Fruit fly (Drosophila melanogaster) whole organism, pupa: ENCODE measurements around the gene Strump.

Source experiments
- CG10348 ChIP-seq: fragments of 200-800 bp; sonication (Bioruptor generic); IDR thresholded peaks from 2 replicates; pipeline ENCODE4 v1.3.6; 2022; ENCODE audit warnings: missing biosample characterization, missing genetic modification characterization
- CG12605 ChIP-seq: fragments of 200-800 bp; sonication (Bioruptor generic); IDR thresholded peaks from 2 replicates; pipeline ENCODE4 v1.3.6; 2022; ENCODE audit warnings: missing biosample characterization, missing genetic modification characterization
- CG13204 ChIP-seq: fragments of 200-800 bp; sonication (Bioruptor generic); optimal IDR thresholded peaks from 2 replicates; lab custom pipeline; 2018; ENCODE audit warnings: missing biosample characterization, mild to moderate bottlenecking, missing genetic modification characterization, moderate library complexity
- CG14655 ChIP-seq: fragments of 200-800 bp; sonication (Bioruptor generic); optimal IDR thresholded peaks from 3 replicates; lab custom pipeline; 2017; ENCODE audit warnings: mild to moderate bottlenecking, missing biosample characterization, missing genetic modification reagents, missing genetic modification characterization
- CG15710 ChIP-seq: fragments of 200-800 bp; sonication (Bioruptor generic); optimal IDR thresholded peaks from 2 replicates; lab custom pipeline; 2018; ENCODE audit warnings: missing biosample characterization, mild to moderate bottlenecking, missing genetic modification characterization, moderate library complexity
- CG17806 ChIP-seq: fragments of 200-800 bp; sonication (Bioruptor generic); optimal IDR thresholded peaks from 2 replicates; lab custom pipeline; 2018; ENCODE audit warnings: missing biosample characterization, mild to moderate bottlenecking, missing genetic modification characterization, moderate library complexity
- CG32121 ChIP-seq: fragments of 200-800 bp; sonication (Bioruptor generic); IDR thresholded peaks from 2 replicates; pipeline ENCODE4 v1.3.6; 2022; ENCODE audit warnings: missing biosample characterization, missing genetic modification characterization
- CG34367 ChIP-seq: fragments of 200-800 bp; sonication (Bioruptor generic); optimal IDR thresholded peaks from 2 replicates; lab custom pipeline; 2018; ENCODE audit warnings: missing biosample characterization, mild to moderate bottlenecking, missing genetic modification characterization
- CG4496 ChIP-seq: fragments of 200-800 bp; sonication (Bioruptor generic); IDR thresholded peaks from 3 replicates; pipeline ENCODE4 v1.3.6; 2022; ENCODE audit warnings: missing biosample characterization, missing genetic modification characterization
- CG8159 ChIP-seq: fragments of 200-800 bp; sonication (Bioruptor generic); optimal IDR thresholded peaks from 3 replicates; lab custom pipeline; 2018; ENCODE audit warnings: missing biosample characterization, mild to moderate bottlenecking, missing genetic modification characterization, moderate library complexity
- CG8301 ChIP-seq: fragments of 200-800 bp; sonication (Bioruptor generic); optimal IDR thresholded peaks from 2 replicates; lab custom pipeline; 2018; ENCODE audit warnings: missing biosample characterization, mild to moderate bottlenecking, missing genetic modification characterization
- CG9948 ChIP-seq: fragments of 200-800 bp; sonication (Bioruptor generic); optimal IDR thresholded peaks from 2 replicates; lab custom pipeline; 2018; ENCODE audit warnings: missing biosample characterization, mild to moderate bottlenecking, missing genetic modification characterization, moderate library complexity
- D1 ChIP-seq: fragments of 200-800 bp; sonication (Bioruptor generic); optimal IDR thresholded peaks from 2 replicates; lab custom pipeline; 2018; ENCODE audit warnings: missing biosample characterization, mild to moderate bottlenecking, missing genetic modification characterization, moderate library complexity
- EcR ChIP-seq: fragments of 200-800 bp; sonication (Bioruptor generic); optimal IDR thresholded peaks from 3 replicates; lab custom pipeline; 2019; ENCODE audit warnings: missing biosample characterization, missing genetic modification characterization, mild to moderate bottlenecking, moderate library complexity, missing genetic modification reagents
- Ets98B ChIP-seq: fragments of 200-800 bp; sonication (Bioruptor generic); IDR thresholded peaks from 2 replicates; pipeline ENCODE4 v1.3.6; 2022; ENCODE audit warnings: missing biosample characterization, missing genetic modification characterization
- Pif1A ChIP-seq: fragments of 200-800 bp; sonication (Bioruptor generic); optimal IDR thresholded peaks from 3 replicates; lab custom pipeline; 2016; ENCODE audit warnings: missing biosample characterization, missing genetic modification characterization
- Pif1B ChIP-seq: fragments of 200-800 bp; sonication (Bioruptor generic); optimal IDR thresholded peaks from 3 replicates; lab custom pipeline; 2016; ENCODE audit warnings: missing biosample characterization, missing genetic modification characterization
- Snoo ChIP-seq: fragments of 200-800 bp; sonication (Bioruptor generic); optimal IDR thresholded peaks from 3 replicates; lab custom pipeline; 2017; ENCODE audit warnings: missing biosample characterization, mild to moderate bottlenecking, missing genetic modification characterization, inconsistent platforms
- fd96Ca ChIP-seq: fragments of 200-800 bp; sonication (Bioruptor generic); IDR thresholded peaks from 3 replicates; pipeline ENCODE4 v1.3.6; 2022; ENCODE audit warnings: missing biosample characterization, missing genetic modification characterization
- gl ChIP-seq: fragments of 200-800 bp; sonication (Bioruptor generic); optimal IDR thresholded peaks from 2 replicates; lab custom pipeline; 2018; ENCODE audit warnings: missing biosample characterization, mild to moderate bottlenecking, missing genetic modification characterization
- rn ChIP-seq: fragments of 200-800 bp; sonication (Bioruptor generic); IDR thresholded peaks from 2 replicates; pipeline ENCODE4 v1.3.6; 2022; ENCODE audit warnings: missing biosample characterization, missing genetic modification characterization

Gene Strump

dm6 chr3L:16167723-16168386 lies 46.1 kb downstream of the Strump start:
- TF ChIP-seq gl (tag; lab: Kevin White, UChicago) (no peak), Snoo (no peak), CG14655 (GFP tag; lab: Kevin White, UChicago) (no peak), CG12605 (GFP tag; lab: Robert Waterston, UW) (no peak), fd96Ca (GFP tag; lab: Robert Waterston, UW) (no peak), CG8301 (tag; lab: Kevin White, UChicago) (no peak), Pif1B (GFP tag; lab: Kevin White, UChicago) (no peak), EcR (GFP tag; lab: Kevin White, UChicago) (peak; percentile 50), rn (GFP tag; lab: Robert Waterston, UW) (no peak), CG32121 (peak; percentile 62), CG4496 (no peak), CG9948 (tag; lab: Kevin White, UChicago) (peak; percentile 41), Ets98B (no peak), CG8159 (tag; lab: Kevin White, UChicago) (peak; percentile 72), D1 (tag; lab: Kevin White, UChicago) (no peak), CG15710 (tag; lab: Kevin White, UChicago) (peak; percentile 41), Pif1A (GFP tag; lab: Kevin White, UChicago) (no peak), CG17806 (tag; lab: Kevin White, UChicago) (peak; percentile 58), CG13204 (GFP tag; lab: Kevin White, UChicago) (peak; percentile 18), CG34367 (tag; lab: Kevin White, UChicago) (peak; percentile 10), CG10348 (GFP tag; lab: Robert Waterston, UW) (no peak)

- TF ChIP-seq Ets98B (no peak), CG12605 (GFP tag; lab: Robert Waterston, UW) (no peak), CG14655 (GFP tag; lab: Kevin White, UChicago) (peak; percentile 52), CG8301 (tag; lab: Kevin White, UChicago) (peak; percentile 2), Pif1B (GFP tag; lab: Kevin White, UChicago) (no peak), CG13204 (GFP tag; lab: Kevin White, UChicago) (peak; percentile 60), CG10348 (GFP tag; lab: Robert Waterston, UW) (no peak), CG34367 (tag; lab: Kevin White, UChicago) (no peak), CG9948 (tag; lab: Kevin White, UChicago) (peak; percentile 57), rn (GFP tag; lab: Robert Waterston, UW) (no peak), CG32121 (no peak), EcR (GFP tag; lab: Kevin White, UChicago) (peak; percentile 21), CG17806 (tag; lab: Kevin White, UChicago) (peak; percentile 45), Snoo (no peak), Pif1A (GFP tag; lab: Kevin White, UChicago) (no peak), D1 (tag; lab: Kevin White, UChicago) (peak; percentile 1), CG8159 (tag; lab: Kevin White, UChicago) (peak; percentile 64), CG15710 (tag; lab: Kevin White, UChicago) (peak; percentile 38), CG4496 (0 out of 3 replicates have a peak, but pooled peaks have one; percentile 13), gl (tag; lab: Kevin White, UChicago) (no peak), fd96Ca (GFP tag; lab: Robert Waterston, UW) (no peak)
Measured at dm6 chr3L:16168503-16169189, 46.8 kb downstream of the Strump start.

DNA sequence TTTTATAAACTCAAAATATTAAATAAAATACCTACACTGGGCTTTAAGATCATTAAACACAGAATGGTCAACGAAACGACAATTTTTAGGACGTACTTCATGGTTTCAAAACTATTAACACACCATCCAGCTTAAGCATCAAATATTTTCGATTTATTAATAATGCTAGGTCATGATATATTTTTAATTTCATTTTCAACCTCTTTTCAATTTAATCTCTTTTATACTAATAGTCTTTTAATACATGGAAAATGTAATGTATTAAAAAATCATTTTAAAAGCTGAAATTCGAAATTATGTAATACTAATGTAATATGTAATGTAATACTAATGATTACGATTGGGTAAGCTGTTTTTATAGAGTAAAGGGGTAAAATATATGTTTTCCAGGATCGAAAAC lies 48.2 kb downstream of the Strump start, which contains the start of gene CG33796:
TSS of gene CG33796 (minus strand) at position 101 of the 400 bp plus-strand sequence.
- TF ChIP-seq gl (tag; lab: Kevin White, UChicago) (no peak), CG14655 (GFP tag; lab: Kevin White, UChicago) (no peak), rn (GFP tag; lab: Robert Waterston, UW) (no peak), Snoo (no peak), Pif1B (GFP tag; lab: Kevin White, UChicago) (no peak), CG34367 (tag; lab: Kevin White, UChicago) (no peak), CG10348 (GFP tag; lab: Robert Waterston, UW) (no peak)

dm6 chr3L:16171280-16171679 lies 49.5 kb downstream of the Strump start, which contains the start of gene CG33795:
Gene CG33795 (minus strand): TSS chr3L:16171380.
- TF ChIP-seq Ets98B (no peak), Pif1B (GFP tag; lab: Kevin White, UChicago) (no peak), EcR (GFP tag; lab: Kevin White, UChicago) (no peak)

dm6 chr3L:16172381-16172780 lies 50.6 kb downstream of the Strump start:
- TF ChIP-seq CG8301 (tag; lab: Kevin White, UChicago) = no peak
- TF ChIP-seq Pif1A (GFP tag; lab: Kevin White, UChicago) = no peak
- TF ChIP-seq fd96Ca (GFP tag; lab: Robert Waterston, UW) = no peak
- no peak for TF ChIP-seq rn (GFP tag; lab: Robert Waterston, UW)
- TF ChIP-seq CG10348 (GFP tag; lab: Robert Waterston, UW) = no peak
- TF ChIP-seq Snoo = no peak
- TF ChIP-seq gl (tag; lab: Kevin White, UChicago) = no peak
- TF ChIP-seq EcR (GFP tag; lab: Kevin White, UChicago) = no peak
- no peak for TF ChIP-seq CG4496
